Fruit fly (Drosophila melanogaster): ENCODE data around the gene indra.
A peak's percentile ranks its signal among the peaks of the same experiment; 100 is the strongest.

The indra gene

dm6 chr3L:1376014-1376745 lies 34.0 kb upstream of the indra start (continued):
- TF ChIP-seq fd59A (GFP tag; optimal IDR thresholded peaks at IDR 0.05): peak; percentile 48
- no peak for TF ChIP-seq cyc (GFP tag; optimal IDR thresholded peaks at IDR 0.05)
- peak; percentile 60 for TF ChIP-seq Eip75B (GFP tag; optimal IDR thresholded peaks at IDR 0.05)
- peak; percentile 61 to 69 for TF ChIP-seq ss (GFP tag; optimal IDR thresholded peaks at IDR 0.05)
- no peak for TF ChIP-seq Ets21C (GFP tag; optimal IDR thresholded peaks at IDR 0.05)
- no peak for TF ChIP-seq fkh (GFP tag; optimal IDR thresholded peaks at IDR 0.05)
- no peak for TF ChIP-seq svp (GFP tag)
- TF ChIP-seq CG6792 (GFP tag; optimal IDR thresholded peaks at IDR 0.05): peak; percentile 27
- TF ChIP-seq CG8319 (GFP tag; optimal IDR thresholded peaks at IDR 0.05): no peak
- TF ChIP-seq fd85E (GFP tag; optimal IDR thresholded peaks at IDR 0.05): no peak
- peak; percentile 36 for TF ChIP-seq topi (GFP tag; optimal IDR thresholded peaks at IDR 0.05)
- peak; percentile 26 for TF ChIP-seq lz (GFP tag; optimal IDR thresholded peaks at IDR 0.05)
- TF ChIP-seq Hr4 (GFP tag; optimal IDR thresholded peaks at IDR 0.05): peak; percentile 90
- peak; percentile 12 for TF ChIP-seq Sox102F (GFP tag; optimal IDR thresholded peaks at IDR 0.05)
- no peak for TF ChIP-seq Sox15 (GFP tag; optimal IDR thresholded peaks at IDR 0.05)
- no peak for TF ChIP-seq Blimp-1 (GFP tag; optimal IDR thresholded peaks at IDR 0.05)
- no peak for TF ChIP-seq Smox (GFP tag; optimal IDR thresholded peaks at IDR 0.05)
- TF ChIP-seq CG3032 (tag; optimal IDR thresholded peaks at IDR 0.05): peak; percentile 55
- no peak for TF ChIP-seq CG8632 (GFP tag; optimal IDR thresholded peaks at IDR 0.05)
- TF ChIP-seq dac (GFP tag; optimal IDR thresholded peaks at IDR 0.05): peak; percentile 70
- TF ChIP-seq net (GFP tag; optimal IDR thresholded peaks at IDR 0.05): peak; percentile 63
- peak; percentile 38 for TF ChIP-seq CG1621 (tag; optimal IDR thresholded peaks at IDR 0.05)
- peak; percentile 66 for TF ChIP-seq CG3919 (GFP tag; optimal IDR thresholded peaks at IDR 0.05)
- TF ChIP-seq esn (GFP tag; optimal IDR thresholded peaks at IDR 0.05): peak; percentile 15

DNA sequence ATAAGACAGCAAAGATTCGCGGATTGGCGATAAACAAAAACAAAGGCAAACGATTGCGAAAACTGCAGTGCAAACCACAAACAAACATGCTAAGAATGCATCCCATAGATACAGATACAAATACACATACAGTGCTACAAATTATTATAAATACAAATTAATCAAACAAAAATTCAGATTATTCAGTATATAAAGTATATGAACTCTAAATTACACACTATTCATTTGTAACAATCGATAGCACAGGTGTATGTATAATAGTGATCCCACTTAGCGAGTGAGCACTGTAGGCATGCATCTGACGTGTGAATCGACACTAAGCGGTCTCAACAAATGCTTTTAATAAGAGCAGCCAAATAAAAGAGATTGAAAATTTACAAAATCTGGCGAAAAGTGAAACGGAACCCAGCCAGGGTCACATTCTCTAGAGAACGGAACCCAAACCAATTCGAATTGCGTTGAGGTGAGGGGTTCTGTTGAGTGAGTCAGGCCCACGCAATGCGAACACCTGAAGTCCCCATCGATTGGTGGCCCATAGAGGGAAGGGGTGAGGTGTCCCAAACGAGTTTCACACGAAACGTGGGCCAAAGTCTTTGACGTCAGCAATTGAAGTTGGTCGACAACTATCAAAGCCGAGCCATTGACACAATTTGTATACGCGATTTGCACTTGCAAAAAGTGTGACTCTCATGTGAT lies 32.4 kb upstream of the indra start:
- TF ChIP-seq Lpt (GFP tag; optimal IDR thresholded peaks at IDR 0.05): peak; percentile 29
- TF ChIP-seq Sox14 (GFP tag; optimal IDR thresholded peaks at IDR 0.05): peak; percentile 73
- peak; percentile 74 for TF ChIP-seq CG31627 (GFP tag; optimal IDR thresholded peaks at IDR 0.05)
- TF ChIP-seq CG11294 (GFP tag; IDR thresholded peaks at IDR 0.05): peak; percentile 44; the same call in 1 of the 2 replicates
- peak; percentile 82 for TF ChIP-seq Hr4 (GFP tag; optimal IDR thresholded peaks at IDR 0.05)
- TF ChIP-seq vri (GFP tag; optimal IDR thresholded peaks at IDR 0.05): no peak
- TF ChIP-seq Hr39 (GFP tag; optimal IDR thresholded peaks at IDR 0.05): peak; percentile 72
- TF ChIP-seq OdsH (GFP tag; optimal IDR thresholded peaks at IDR 0.05): peak; percentile 73
- no peak for TF ChIP-seq CG8319 (GFP tag; optimal IDR thresholded peaks at IDR 0.05)
- no peak for TF ChIP-seq Blimp-1 (GFP tag; optimal IDR thresholded peaks at IDR 0.05)
- TF ChIP-seq CG34406 (GFP tag; optimal IDR thresholded peaks at IDR 0.05): peak; percentile 78
- no peak for TF ChIP-seq fd85E (GFP tag; optimal IDR thresholded peaks at IDR 0.05)
- TF ChIP-seq CG11762 (GFP tag; optimal IDR thresholded peaks at IDR 0.05; ENCODE audit: insufficient read depth): no peak
- TF ChIP-seq CG8632 (GFP tag; optimal IDR thresholded peaks at IDR 0.05): peak; percentile 68
- peak; percentile 61; the same call in 1 of the 2 replicates for TF ChIP-seq Gug (GFP tag; IDR thresholded peaks at IDR 0.05)
- peak; percentile 52 for TF ChIP-seq dac (GFP tag; optimal IDR thresholded peaks at IDR 0.05)
- TF ChIP-seq CG10631 (GFP tag; optimal IDR thresholded peaks at IDR 0.05): peak; percentile 55
- no peak for TF ChIP-seq cyc (GFP tag; optimal IDR thresholded peaks at IDR 0.05)
- peak; percentile 10 for TF ChIP-seq CG1621 (tag; optimal IDR thresholded peaks at IDR 0.05)
- peak; percentile 79 for TF ChIP-seq CG32006 (GFP tag; optimal IDR thresholded peaks at IDR 0.05)
- peak; percentile 25 for TF ChIP-seq Ets21C (GFP tag; optimal IDR thresholded peaks at IDR 0.05)
- TF ChIP-seq Eip75B (GFP tag; optimal IDR thresholded peaks at IDR 0.05): peak; percentile 45
- peak; percentile 67 for TF ChIP-seq lz (GFP tag; optimal IDR thresholded peaks at IDR 0.05)
- TF ChIP-seq CG15336 (GFP tag; IDR thresholded peaks at IDR 0.05): peak; percentile 80
- peak; percentile 90 for TF ChIP-seq Eip78C (GFP tag)
- TF ChIP-seq pdm3 (GFP tag; optimal IDR thresholded peaks at IDR 0.05): peak; percentile 74
- no peak for TF ChIP-seq CG6854 (GFP tag; optimal IDR thresholded peaks at IDR 0.05)
- TF ChIP-seq spab (GFP tag; optimal IDR thresholded peaks at IDR 0.05): no peak
- no peak for TF ChIP-seq CG16779 (tag; optimal IDR thresholded peaks at IDR 0.05)
- TF ChIP-seq CG3032 (tag; optimal IDR thresholded peaks at IDR 0.05): peak; percentile 28
- no peak for TF ChIP-seq CG7368 (GFP tag; optimal IDR thresholded peaks at IDR 0.05)
- peak; percentile 76 for TF ChIP-seq Met (GFP tag; optimal IDR thresholded peaks at IDR 0.05)
- TF ChIP-seq Ets96B (tag; optimal IDR thresholded peaks at IDR 0.05): peak; percentile 10
- peak; percentile 48 for TF ChIP-seq achi (GFP tag; optimal IDR thresholded peaks at IDR 0.05)
- peak; percentile 74 for TF ChIP-seq acj6 (GFP tag; optimal IDR thresholded peaks at IDR 0.05)
- peak; percentile 66 for TF ChIP-seq net (GFP tag; optimal IDR thresholded peaks at IDR 0.05)

Measured in whole organism, prepupa.